Fruit fly (Drosophila melanogaster) whole organism, wandering third instar larva: Measurements from ENCODE around the gene CG10584.
A peak's percentile ranks its signal among the peaks of the same experiment; 100 is the strongest.

ENCODE experiments used
- Abd-B ChIP-seq: fragments of >200 bp; optimal IDR thresholded peaks from 2 replicates; lab custom pipeline; 2017; ENCODE audit warnings: missing biosample characterization, missing genetic modification characterization
- CG32264 ChIP-seq: fragments of 200-800 bp; sonication (Bioruptor generic); optimal IDR thresholded peaks from 2 replicates; lab custom pipeline; 2016; ENCODE audit warnings: missing biosample characterization, missing genetic modification characterization
- HLH106 ChIP-seq: fragments of 200-800 bp; optimal IDR thresholded peaks from 3 replicates; lab custom pipeline; 2019; ENCODE audit warnings: missing biosample characterization, mild to moderate bottlenecking, missing genetic modification characterization, moderate library complexity
- Hr78 ChIP-seq: fragments of >200 bp; optimal IDR thresholded peaks from 2 replicates; lab custom pipeline; 2017; ENCODE audit warnings: missing biosample characterization, missing genetic modification characterization
- Mio ChIP-seq: sonication (Bioruptor generic); optimal IDR thresholded peaks from 2 replicates; lab custom pipeline; 2016; ENCODE audit warnings: missing biosample characterization, missing genetic modification characterization
- N ChIP-seq: fragments of >200 bp; optimal IDR thresholded peaks from 2 replicates; lab custom pipeline; 2018; ENCODE audit warnings: missing biosample characterization, missing external identifiers, missing genetic modification characterization
- Sp1 ChIP-seq: fragments of 200-800 bp; sonication (Bioruptor generic); optimal IDR thresholded peaks from 3 replicates; lab custom pipeline; 2019; ENCODE audit warnings: missing biosample characterization, mild to moderate bottlenecking, missing genetic modification characterization, moderate library complexity
- br ChIP-seq: fragments of 200-800 bp; sonication (Bioruptor generic); optimal IDR thresholded peaks from 2 replicates; lab custom pipeline; 2016; ENCODE audit warnings: missing biosample characterization, missing genetic modification characterization
- ey ChIP-seq: fragments of 200-800 bp; sonication (Bioruptor generic); optimal IDR thresholded peaks from 2 replicates; lab custom pipeline; 2016; ENCODE audit warnings: missing biosample characterization, missing genetic modification characterization
- fru ChIP-seq: fragments of 200-800 bp; sonication (Bioruptor generic); optimal IDR thresholded peaks from 3 replicates; lab custom pipeline; 2016; ENCODE audit warnings: missing biosample characterization, mild to moderate bottlenecking, missing genetic modification characterization
- h ChIP-seq: fragments of 200-800 bp; sonication (Bioruptor generic); optimal IDR thresholded peaks from 3 replicates; lab custom pipeline; 2016; ENCODE audit warnings: missing biosample characterization, mild to moderate bottlenecking, missing genetic modification characterization
- lola ChIP-seq: fragments of >200 bp; optimal IDR thresholded peaks from 2 replicates; lab custom pipeline; 2017; ENCODE audit warnings: missing biosample characterization, missing genetic modification characterization
- pan ChIP-seq: fragments of >200 bp; optimal IDR thresholded peaks from 2 replicates; lab custom pipeline; 2017

dm6 chr3L:21060189-21061070 lies 29.3 kb upstream of the CG10584 start:
- TF ChIP-seq ey (peak; percentile 32), CG32264 (GFP tag; lab: Kevin White, UChicago) (no peak), lola (no peak), h (GFP tag; lab: Kevin White, UChicago) (peak; percentile 40), Abd-B (no peak), pan (no peak), N (GFP tag; lab: Kevin White, UChicago) (no peak), HLH106 (peak; percentile 56), Sp1 (GFP tag; lab: Kevin White, UChicago) (peak; percentile 69), Hr78 (GFP tag; lab: Kevin White, UChicago) (no peak), fru (peak; percentile 50), br (peak; percentile 14), Mio (GFP tag; lab: Kevin White, UChicago) (no peak)
